Worm (Caenorhabditis elegans): ENCODE data around the gene tsct-1.

DNA sequence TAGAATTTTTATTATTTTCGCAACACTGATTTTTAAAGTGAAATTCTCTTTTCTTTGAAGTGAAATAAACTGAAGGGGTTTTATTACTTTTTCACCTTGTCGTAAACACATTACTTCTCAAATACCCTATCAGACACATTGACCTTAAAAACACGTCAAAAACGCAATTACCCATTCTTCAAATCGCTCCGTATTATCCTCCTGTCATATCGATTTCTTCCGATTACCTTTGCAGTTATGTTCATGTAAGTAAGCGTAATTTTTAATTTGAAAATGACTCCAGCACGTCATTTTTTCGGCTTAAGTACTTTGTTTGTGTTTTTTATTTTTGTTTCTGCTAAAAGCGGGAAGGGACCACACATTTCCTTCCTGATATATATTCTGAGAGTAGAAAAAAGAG, 4.4 kb downstream of the tsct-1 start:
- TF ChIP-seq ama-1 (optimal IDR thresholded peaks at IDR 0.05) (no peak), B0310.2 (tag; optimal IDR thresholded peaks at IDR 0.05) (no peak), ets-7 (tag; optimal IDR thresholded peaks at IDR 0.05) (no peak), flt-1 (GFP tag; IDR thresholded peaks at IDR 0.05) (no peak), pes-1 (GFP tag; IDR thresholded peaks at IDR 0.05) (no peak), tbx-37 (GFP tag; conservative IDR thresholded peaks at IDR 0.05) (no peak), scrt-1 (GFP tag; IDR thresholded peaks at IDR 0.05) (no peak), hmbx-1 (tag; optimal IDR thresholded peaks at IDR 0.05) (no peak)

Measured in whole organism, early embryonic.